Worm (Caenorhabditis elegans) whole organism, L1 larva: ENCODE data around the gene nmat-1.

ENCODE experiments used
- ceh-82 ChIP-seq, 3 experiments: fragments of 150-350 bp in 1 of 3; sonication (generic microtip) in 2 of 3; optimal IDR thresholded peaks; 2 replicates each; lab custom pipeline; 2014 to 2017; ENCODE audit warnings: missing biosample characterization in 3 of 3, missing genetic modification characterization in 3 of 3
- ceh-90 ChIP-seq: sonication (generic microtip); optimal IDR thresholded peaks from 2 replicates; lab custom pipeline; 2016; ENCODE audit warnings: missing genetic modification characterization, missing compliant biosample characterization
- efl-1 ChIP-seq, 4 experiments: fragments of 150-350 bp; optimal IDR thresholded peaks in 3 of 4; peaks in 1 of 4; 1 replicate in 1 of 4; 2 replicates in 3 of 4; lab custom pipeline; 2014; ENCODE audit warnings: missing biosample characterization in 2 of 4, missing genetic modification characterization in 2 of 4, missing genetic modification reagents in 2 of 4
- egl-27 ChIP-seq, 2 experiments: fragments of 150-350 bp in 1 of 2; sonication (generic microtip); optimal IDR thresholded peaks; 3 replicates each; lab custom pipeline; 2017 to 2018; ENCODE audit warnings: missing biosample characterization in 2 of 2, missing genetic modification characterization in 2 of 2, missing genetic modification reagents in 2 of 2
- fkh-10 ChIP-seq: sonication (generic microtip); optimal IDR thresholded peaks from 2 replicates; lab custom pipeline; 2017; ENCODE audit warnings: missing biosample characterization, missing genetic modification reagents, missing genetic modification characterization
- grh-1 ChIP-seq: fragments of 200-800 bp; sonication (Bioruptor generic); IDR thresholded peaks from 2 replicates; pipeline ENCODE4 v1.3.6; 2022; ENCODE audit warnings: missing genetic modification reagents, missing genetic modification characterization, missing compliant biosample characterization
- lin-15B ChIP-seq: fragments of 150-350 bp; sonication (generic microtip); optimal IDR thresholded peaks from 3 replicates; lab custom pipeline; 2014; ENCODE audit warnings: missing biosample characterization, missing genetic modification characterization
- lsy-2 ChIP-seq, 2 experiments: fragments of 150-350 bp; optimal IDR thresholded peaks; 2 replicates each; lab custom pipeline; 2014; ENCODE audit warnings: missing biosample characterization in 2 of 2, missing genetic modification characterization in 2 of 2
- nhr-19 ChIP-seq: fragments of 200-800 bp; sonication (Bioruptor generic); conservative IDR thresholded peaks from 2 replicates; pipeline ENCODE4 v1.3.6; 2022; ENCODE audit warnings: missing genetic modification characterization, missing compliant biosample characterization
- nhr-237 ChIP-seq: fragments of 150-350 bp; optimal IDR thresholded peaks from 2 replicates; lab custom pipeline; 2014; ENCODE audit warnings: missing biosample characterization, missing genetic modification characterization
- snpc-4 ChIP-seq: fragments of 150-350 bp; optimal IDR thresholded peaks from 2 replicates; lab custom pipeline; 2014; ENCODE audit warnings: missing biosample characterization, missing genetic modification characterization
- sptf-1 ChIP-seq: fragments of 150-350 bp; optimal IDR thresholded peaks from 2 replicates; lab custom pipeline; 2014; ENCODE audit warnings: missing biosample characterization, missing genetic modification characterization
- ztf-11 ChIP-seq, 2 experiments: sonication (generic microtip); optimal IDR thresholded peaks; 2 replicates each; lab custom pipeline; 2016 to 2017; ENCODE audit warnings: missing genetic modification characterization in 2 of 2, missing biosample characterization in 1 of 2, missing compliant biosample characterization in 1 of 2

- TF ChIP-seq nhr-19 (GFP tag; lab: Robert Waterston, UW) (no peak), grh-1 (no peak), nhr-237 (tag; lab: Kevin White, UChicago) (no peak), snpc-4 (tag; lab: Kevin White, UChicago) (no peak), efl-1 (optimal IDR thresholded peaks at IDR 0.05; lab: Kevin White, UChicago) (no peak), efl-1 (GFP tag; optimal IDR thresholded peaks at IDR 0.05 in 1 of 2; lab: Kevin White, UChicago) (no peak), ztf-11 (tag; optimal IDR thresholded peaks at IDR 0.05; lab: Kevin White, UChicago) (no peak), sptf-1 (tag; lab: Kevin White, UChicago) (no peak), ceh-82 (tag; optimal IDR thresholded peaks at IDR 0.05; lab: Kevin White, UChicago) (no peak), fkh-10 (GFP tag; lab: Kevin White, UChicago) (no peak), lin-15B (tag; lab: Kevin White, UChicago) (no peak), lsy-2 (tag; optimal IDR thresholded peaks at IDR 0.05; lab: Kevin White, UChicago) (no peak), ceh-90 (tag; lab: Kevin White, UChicago) (no peak), egl-27 (tag; optimal IDR thresholded peaks at IDR 0.05; lab: Kevin White, UChicago) (no peak)
These were observed 12.9 kb downstream of the nmat-1 start for ce11 chrX:12004925-12005324.
